Worm (Caenorhabditis elegans): ENCODE results near the gene srh-128.

The srh-128 gene

ce11 chrII:2730647-2731046 is 25.5 kb upstream of the srh-128 start:
- no peak for TF ChIP-seq elt-1 (tag; optimal IDR thresholded peaks at IDR 0.05)
- TF ChIP-seq Y55F3AM.14 (GFP tag; optimal IDR thresholded peaks at IDR 0.05), result no peak
- TF ChIP-seq C34F6.9 (tag; optimal IDR thresholded peaks at IDR 0.05), result no peak
- no peak for TF ChIP-seq nhr-21 (tag; optimal IDR thresholded peaks at IDR 0.05)
- TF ChIP-seq peb-1 (tag; optimal IDR thresholded peaks at IDR 0.05), result no peak
- no peak for TF ChIP-seq nhr-129 (tag; optimal IDR thresholded peaks at IDR 0.05)
- TF ChIP-seq mbf-1 (tag; optimal IDR thresholded peaks at IDR 0.05), result no peak
- TF ChIP-seq gmeb-1 (tag; optimal IDR thresholded peaks at IDR 0.05), result no peak
- no peak for TF ChIP-seq sem-4 (tag; optimal IDR thresholded peaks at IDR 0.05)
- no peak for TF ChIP-seq lsy-2 (tag; optimal IDR thresholded peaks at IDR 0.05)
- TF ChIP-seq lin-13 (GFP tag; optimal IDR thresholded peaks at IDR 0.05), result no peak
- no peak for TF ChIP-seq nhr-6 (tag; optimal IDR thresholded peaks at IDR 0.05)
- no peak for TF ChIP-seq sma-3 (GFP tag; optimal IDR thresholded peaks at IDR 0.05)
- no peak for TF ChIP-seq F13H6.1 (tag; optimal IDR thresholded peaks at IDR 0.05)
- no peak for TF ChIP-seq egl-27 (tag; optimal IDR thresholded peaks at IDR 0.05)

ce11 chrII:2726774-2727173 is 21.7 kb upstream of the srh-128 start:
- no peak for TF ChIP-seq nhr-77 (tag; optimal IDR thresholded peaks at IDR 0.05)
- no peak for TF ChIP-seq nhr-12 (tag; optimal IDR thresholded peaks at IDR 0.05)
- no peak for TF ChIP-seq snpc-4 (tag; optimal IDR thresholded peaks at IDR 0.05)
- TF ChIP-seq C34F6.9 (tag; optimal IDR thresholded peaks at IDR 0.05), result peak; percentile 1

ce11 chrII:2725561-2725960 is 20.5 kb upstream of the srh-128 start, which contains the start of the genes T05A8.11 and nep-2:
Gene T05A8.11, minus strand, starts transcription at chrII:2725661.
Gene nep-2, minus strand, starts transcription at chrII:2725752.
- TF ChIP-seq peb-1 (tag; optimal IDR thresholded peaks at IDR 0.05) (no peak), ztf-1 (GFP tag; conservative IDR thresholded peaks at IDR 0.05) (no peak), F13H6.1 (tag; optimal IDR thresholded peaks at IDR 0.05) (no peak), mdl-1 (tag; optimal IDR thresholded peaks at IDR 0.05) (no peak), lsy-2 (tag; optimal IDR thresholded peaks at IDR 0.05) (no peak), ceh-82 (tag; optimal IDR thresholded peaks at IDR 0.05) (no peak), elt-1 (tag; optimal IDR thresholded peaks at IDR 0.05) (no peak), dmd-4 (tag; optimal IDR thresholded peaks at IDR 0.05) (no peak), nhr-11 (tag; optimal IDR thresholded peaks at IDR 0.05) (no peak), sem-4 (tag; optimal IDR thresholded peaks at IDR 0.05) (no peak), nhr-25 (tag; optimal IDR thresholded peaks at IDR 0.05) (no peak), sma-9 (GFP tag; optimal IDR thresholded peaks at IDR 0.05) (no peak), sma-9 (tag; optimal IDR thresholded peaks at IDR 0.05) (no peak), nhr-12 (tag; optimal IDR thresholded peaks at IDR 0.05) (no peak), lin-13 (GFP tag; optimal IDR thresholded peaks at IDR 0.05) (no peak), ZK546.5 (tag; optimal IDR thresholded peaks at IDR 0.05) (no peak), nhr-6 (tag; optimal IDR thresholded peaks at IDR 0.05) (no peak), lin-11 (tag; optimal IDR thresholded peaks at IDR 0.05) (no peak)

- TF ChIP-seq nhr-25 (tag; optimal IDR thresholded peaks at IDR 0.05) (no peak), nhr-237 (tag; optimal IDR thresholded peaks at IDR 0.05) (no peak), unc-39 (tag; optimal IDR thresholded peaks at IDR 0.05) (no peak), sma-9 (GFP tag; optimal IDR thresholded peaks at IDR 0.05) (no peak), sma-9 (tag; optimal IDR thresholded peaks at IDR 0.05) (no peak), ama-1 (optimal IDR thresholded peaks at IDR 0.05) (no peak)
These were observed 16.9 kb upstream of the srh-128 start for ce11 chrII:2721992-2722391.

- TF ChIP-seq lin-13 (GFP tag; optimal IDR thresholded peaks at IDR 0.05), result no peak
- TF ChIP-seq elt-1 (tag; optimal IDR thresholded peaks at IDR 0.05), result no peak
- TF ChIP-seq sma-9 (GFP tag; optimal IDR thresholded peaks at IDR 0.05), result no peak
- no peak for TF ChIP-seq sma-9 (tag; optimal IDR thresholded peaks at IDR 0.05)
- TF ChIP-seq unc-62 (GFP tag; optimal IDR thresholded peaks at IDR 0.05), result no peak
- TF ChIP-seq mdl-1 (tag; optimal IDR thresholded peaks at IDR 0.05), result no peak
- TF ChIP-seq unc-55 (GFP tag; optimal IDR thresholded peaks at IDR 0.05), result no peak
- no peak for TF ChIP-seq nhr-77 (tag; optimal IDR thresholded peaks at IDR 0.05)
- TF ChIP-seq ztf-4 (tag; optimal IDR thresholded peaks at IDR 0.05), result no peak
- no peak for TF ChIP-seq F13H6.1 (tag; optimal IDR thresholded peaks at IDR 0.05)
- TF ChIP-seq fos-1 (tag; optimal IDR thresholded peaks at IDR 0.05), result no peak
- no peak for TF ChIP-seq sma-3 (GFP tag; optimal IDR thresholded peaks at IDR 0.05)
These were observed 14.1 kb upstream of the srh-128 start for ce11 chrII:2719212-2719611.

Data from whole organism, L2 larva.